Worm (Caenorhabditis elegans) whole organism, L3 larva: ENCODE results near the gene gpr-1.

Experiments
- R02D3.7 ChIP-seq: fragments of 150-350 bp; optimal IDR thresholded peaks from 2 replicates; lab custom pipeline; 2014; ENCODE audit warnings: missing biosample characterization, missing genetic modification characterization
- ama-1 ChIP-seq: fragments of 150-350 bp; optimal IDR thresholded peaks from 2 replicates; lab custom pipeline; 2018
- egl-27 ChIP-seq: sonication (generic microtip); optimal IDR thresholded peaks from 4 replicates; lab custom pipeline; 2017; ENCODE audit warnings: missing biosample characterization, missing genetic modification reagents, missing genetic modification characterization
- egl-5 ChIP-seq: fragments of 150-350 bp; optimal IDR thresholded peaks from 2 replicates; lab custom pipeline; 2017; ENCODE audit warnings: missing biosample characterization, missing genetic modification reagents, missing genetic modification characterization, inconsistent platforms
- elt-1 ChIP-seq: fragments of 150-350 bp; optimal IDR thresholded peaks from 2 replicates; lab custom pipeline; 2014; ENCODE audit warnings: missing biosample characterization, missing genetic modification characterization
- elt-2 ChIP-seq: sonication (generic microtip); optimal IDR thresholded peaks from 2 replicates; lab custom pipeline; 2016; ENCODE audit warnings: missing genetic modification reagents, mild to moderate bottlenecking, missing genetic modification characterization, missing compliant biosample characterization
- elt-3 ChIP-seq, 3 experiments: fragments of 150-350 bp in 1 of 3; sonication (generic microtip) in 2 of 3; optimal IDR thresholded peaks; 2 replicates in 2 of 3; 4 replicates in 1 of 3; lab custom pipeline; 2014 to 2017; ENCODE audit warnings: missing biosample characterization in 3 of 3, missing genetic modification characterization in 3 of 3
- fkh-10 ChIP-seq: sonication (generic microtip); optimal IDR thresholded peaks from 2 replicates; lab custom pipeline; 2017; ENCODE audit warnings: missing biosample characterization, missing genetic modification reagents, missing genetic modification characterization
- fkh-2 ChIP-seq: fragments of 150-350 bp; optimal IDR thresholded peaks from 2 replicates; lab custom pipeline; 2014; ENCODE audit warnings: missing biosample characterization, missing genetic modification reagents, missing genetic modification characterization
- hmg-11 ChIP-seq: sonication (generic microtip); optimal IDR thresholded peaks from 2 replicates; lab custom pipeline; 2016; ENCODE audit warnings: missing genetic modification characterization, missing compliant biosample characterization
- jun-1 ChIP-seq: fragments of 150-350 bp; optimal IDR thresholded peaks from 2 replicates; lab custom pipeline; 2014; ENCODE audit warnings: missing biosample characterization, missing genetic modification reagents, missing genetic modification characterization
- lin-39 ChIP-seq: fragments of 150-350 bp; optimal IDR thresholded peaks from 2 replicates; lab custom pipeline; 2018; ENCODE audit warnings: missing biosample characterization, missing genetic modification reagents, missing genetic modification characterization
- lsy-12 ChIP-seq: sonication (generic microtip); optimal IDR thresholded peaks from 2 replicates; lab custom pipeline; 2016; ENCODE audit warnings: mild to moderate bottlenecking, missing genetic modification characterization, missing compliant biosample characterization
- mml-1 ChIP-seq: fragments of 150-350 bp; sonication (generic microtip); optimal IDR thresholded peaks from 3 replicates; lab custom pipeline; 2014; ENCODE audit warnings: missing biosample characterization, missing genetic modification characterization
- nfya-1 ChIP-seq: sonication (generic microtip); optimal IDR thresholded peaks from 2 replicates; lab custom pipeline; 2017; ENCODE audit warnings: missing genetic modification characterization, mild to moderate bottlenecking, missing compliant biosample characterization, antibody characterized with exemption, moderate library complexity; ENCODE audit not compliant: insufficient read depth
- nhr-23 ChIP-seq: fragments of 150-350 bp; optimal IDR thresholded peaks from 2 replicates; lab custom pipeline; 2014; ENCODE audit warnings: missing biosample characterization, missing genetic modification reagents, missing genetic modification characterization
- nhr-237 ChIP-seq: fragments of 150-350 bp; optimal IDR thresholded peaks from 2 replicates; lab custom pipeline; 2014; ENCODE audit warnings: missing biosample characterization, missing genetic modification characterization
- nhr-25 ChIP-seq: sonication (generic microtip); optimal IDR thresholded peaks from 2 replicates; lab custom pipeline; 2017; ENCODE audit warnings: missing biosample characterization, missing genetic modification characterization
- nhr-28 ChIP-seq: fragments of 150-350 bp; optimal IDR thresholded peaks from 2 replicates; lab custom pipeline; 2014; ENCODE audit warnings: missing biosample characterization, missing genetic modification characterization
- nhr-43 ChIP-seq: sonication (generic microtip); optimal IDR thresholded peaks from 2 replicates; lab custom pipeline; 2016; ENCODE audit warnings: mild to moderate bottlenecking, missing genetic modification characterization, missing compliant biosample characterization; ENCODE audit not compliant: poor library complexity, severe bottlenecking
- nhr-77 ChIP-seq: fragments of 150-350 bp; optimal IDR thresholded peaks from 2 replicates; lab custom pipeline; 2014; ENCODE audit warnings: missing biosample characterization, missing genetic modification characterization
- pha-4 ChIP-seq: fragments of 150-350 bp; optimal IDR thresholded peaks from 2 replicates; lab custom pipeline; 2014; ENCODE audit warnings: missing biosample characterization, missing genetic modification reagents, missing genetic modification characterization
- pqm-1 ChIP-seq: fragments of 150-350 bp; optimal IDR thresholded peaks from 2 replicates; lab custom pipeline; 2017; ENCODE audit warnings: missing biosample characterization, missing genetic modification characterization, inconsistent platforms
- skn-1 ChIP-seq: fragments of 150-350 bp; optimal IDR thresholded peaks from 2 replicates; lab custom pipeline; 2014; ENCODE audit warnings: missing biosample characterization, missing genetic modification characterization
- tbx-2 ChIP-seq: sonication (generic microtip); optimal IDR thresholded peaks from 2 replicates; lab custom pipeline; 2016; ENCODE audit warnings: mild to moderate bottlenecking, missing genetic modification characterization, missing compliant biosample characterization
- unc-62 ChIP-seq: fragments of 150-350 bp; sonication (generic microtip); optimal IDR thresholded peaks from 4 replicates; lab custom pipeline; 2014; ENCODE audit warnings: missing biosample characterization, missing genetic modification reagents, missing genetic modification characterization
- zag-1 ChIP-seq: fragments of 150-350 bp; optimal IDR thresholded peaks from 2 replicates; lab custom pipeline; 2014; ENCODE audit warnings: missing biosample characterization, missing genetic modification characterization
- ztf-11 ChIP-seq: fragments of 150-350 bp; optimal IDR thresholded peaks from 2 replicates; lab custom pipeline; 2014; ENCODE audit warnings: missing biosample characterization, missing genetic modification characterization
- ztf-4 ChIP-seq: fragments of 150-350 bp; optimal IDR thresholded peaks from 2 replicates; lab custom pipeline; 2014; ENCODE audit warnings: missing biosample characterization, missing genetic modification characterization

The gpr-1 gene

ce11 chrIII:8650235-8650817, 21.6 kb downstream of the gpr-1 start, which contains the start of gene flp-23:
Gene flp-23, plus strand, starts transcription at chrIII:8650767.
- TF ChIP-seq egl-5: peak; percentile 8
- TF ChIP-seq hmg-11 (tag; lab: Kevin White, UChicago): peak; percentile 28
- TF ChIP-seq tbx-2 (tag; lab: Kevin White, UChicago): no peak
- TF ChIP-seq R02D3.7 (tag; lab: Kevin White, UChicago): no peak
- TF ChIP-seq nfya-1: peak; percentile 44
- TF ChIP-seq ama-1: no peak
- peak; percentile 16 for TF ChIP-seq pha-4 (tag; lab: Kevin White, UChicago)
- TF ChIP-seq skn-1 (tag; lab: Kevin White, UChicago): peak; percentile 45
- TF ChIP-seq nhr-237 (tag; lab: Kevin White, UChicago): no peak
- peak; percentile 35 for TF ChIP-seq lin-39 (tag; lab: Kevin White, UChicago)
- TF ChIP-seq, all 47 proteins: peak for 6

ce11 chrIII:8652112-8652694, 23.5 kb downstream of the gpr-1 start:
- peak; percentile 6 for TF ChIP-seq lsy-12
- TF ChIP-seq fkh-10 (GFP tag; lab: Kevin White, UChicago): no peak
- TF ChIP-seq ama-1: peak; percentile 93
- TF ChIP-seq skn-1 (tag; lab: Kevin White, UChicago): no peak
- TF ChIP-seq, all 47 proteins: peak for 2

- TF ChIP-seq ztf-4: peak; percentile 21
- peak in 1 of 3 experiments; percentile 64 for TF ChIP-seq elt-3 (tag; optimal IDR thresholded peaks at IDR 0.05; lab: Kevin White, UChicago)
- no peak for TF ChIP-seq nhr-28 (tag; lab: Kevin White, UChicago)
- peak; percentile 95 for TF ChIP-seq ama-1
- peak; percentile 71 for TF ChIP-seq lin-39 (tag; lab: Kevin White, UChicago)
- peak; percentile 70 for TF ChIP-seq nhr-43 (tag; lab: Kevin White, UChicago)
- TF ChIP-seq pqm-1 (tag; lab: Kevin White, UChicago): no peak
- no peak for TF ChIP-seq unc-62 (GFP tag; lab: Kevin White, UChicago)
- peak; percentile 21 for TF ChIP-seq nhr-23 (tag; lab: Kevin White, UChicago)
- TF ChIP-seq elt-1 (tag; lab: Kevin White, UChicago): no peak
- peak; percentile 52 for TF ChIP-seq hmg-11 (tag; lab: Kevin White, UChicago)
- peak; percentile 36 for TF ChIP-seq nfya-1
- TF ChIP-seq nhr-77 (tag; lab: Kevin White, UChicago): no peak
- TF ChIP-seq nhr-25 (tag; lab: Kevin White, UChicago): peak; percentile 23
- peak; percentile 28 for TF ChIP-seq tbx-2 (tag; lab: Kevin White, UChicago)
These were observed 24.2 kb downstream of the gpr-1 start for ce11 chrIII:8652922-8653321.

- peak; percentile 88 for TF ChIP-seq ama-1
- no peak for TF ChIP-seq mml-1
- TF ChIP-seq, all 47 proteins: peak for 1
These were observed 24.7 kb downstream of the gpr-1 start for ce11 chrIII:8653457-8653856.

- TF ChIP-seq tbx-2 (tag; lab: Kevin White, UChicago): no peak
- TF ChIP-seq pha-4 (tag; lab: Kevin White, UChicago): peak; percentile 95
- TF ChIP-seq zag-1 (tag; lab: Kevin White, UChicago): no peak
- TF ChIP-seq nhr-43 (tag; lab: Kevin White, UChicago): no peak
- TF ChIP-seq fkh-2 (tag; lab: Kevin White, UChicago): no peak
- TF ChIP-seq nfya-1: peak; percentile 18
- no peak for TF ChIP-seq egl-27
- TF ChIP-seq jun-1 (tag; lab: Kevin White, UChicago): peak; percentile 50
- TF ChIP-seq ama-1: peak; percentile 30
- TF ChIP-seq ztf-11 (tag; lab: Kevin White, UChicago): no peak
- peak; percentile 64 for TF ChIP-seq pqm-1 (tag; lab: Kevin White, UChicago)
- TF ChIP-seq elt-2 (tag; lab: Kevin White, UChicago): peak; percentile 50
These were observed 25.2 kb downstream of the gpr-1 start, which contains the start of gene F22B7.9 for ce11 chrIII:8653875-8654386. Gene F22B7.9, minus strand, starts transcription at chrIII:8653925.
